Worm (Caenorhabditis elegans) whole organism, L4 larva: ENCODE data around the gene txt-13.

Experiments
- D1046.2 ChIP-seq: fragments of 200-800 bp; sonication (Bioruptor generic); IDR thresholded peaks from 2 replicates; pipeline ENCODE4 v1.3.6; 2022; ENCODE audit warnings: missing genetic modification characterization, missing compliant biosample characterization
- F10B5.3 ChIP-seq: sonication (generic microtip); optimal IDR thresholded peaks from 2 replicates; lab custom pipeline; 2016; ENCODE audit warnings: mild to moderate bottlenecking, missing genetic modification characterization, missing compliant biosample characterization
- F26F4.8 ChIP-seq: fragments of 200-800 bp; sonication (Bioruptor generic); conservative IDR thresholded peaks from 2 replicates; pipeline ENCODE4 v1.3.6; 2022; ENCODE audit warnings: missing genetic modification characterization, missing compliant biosample characterization
- F49E8.2 ChIP-seq: sonication (generic microtip); optimal IDR thresholded peaks from 2 replicates; lab custom pipeline; 2016; ENCODE audit warnings: missing compliant biosample characterization, mild to moderate bottlenecking, missing genetic modification characterization, borderline replicate concordance
- T26A8.4 ChIP-seq: fragments of 200-800 bp; sonication (Bioruptor generic); IDR thresholded peaks from 2 replicates; pipeline ENCODE4 v1.3.6; 2022; ENCODE audit warnings: missing genetic modification characterization, missing compliant biosample characterization
- Y5F2A.4 ChIP-seq: fragments of 200-800 bp; sonication (Bioruptor generic); optimal IDR thresholded peaks from 2 replicates; lab custom pipeline; 2018; ENCODE audit warnings: mild to moderate bottlenecking, missing genetic modification characterization, missing compliant biosample characterization
- Y75B8A.6 ChIP-seq: fragments of 200-800 bp; sonication (Bioruptor generic); IDR thresholded peaks from 2 replicates; pipeline ENCODE4 v1.3.6; 2022; ENCODE audit warnings: missing genetic modification reagents, missing genetic modification characterization, missing compliant biosample characterization
- ama-1 ChIP-seq: fragments of 150-350 bp; optimal IDR thresholded peaks from 2 replicates; lab custom pipeline; 2014; ENCODE audit warnings: inconsistent platforms, mixed read lengths
- arid-1 ChIP-seq: fragments of 200-800 bp; sonication (Bioruptor generic); conservative IDR thresholded peaks from 2 replicates; pipeline ENCODE4 v1.3.6; 2022; ENCODE audit warnings: missing genetic modification reagents, missing genetic modification characterization, missing compliant biosample characterization
- ceh-20 ChIP-seq: fragments of 200-800 bp; sonication (Bioruptor generic); IDR thresholded peaks from 2 replicates; pipeline ENCODE4 v1.3.6; 2022; ENCODE audit warnings: missing genetic modification reagents, missing genetic modification characterization, missing compliant biosample characterization
- ceh-28 ChIP-seq: fragments of 150-350 bp; optimal IDR thresholded peaks from 2 replicates; lab custom pipeline; 2014; ENCODE audit warnings: missing biosample characterization, missing genetic modification reagents, missing genetic modification characterization
- ces-1 ChIP-seq: fragments of 150-350 bp; sonication (generic microtip); optimal IDR thresholded peaks from 4 replicates; lab custom pipeline; 2014; ENCODE audit warnings: missing biosample characterization, missing genetic modification reagents, missing genetic modification characterization
- ctbp-1 ChIP-seq: fragments of 200-800 bp; sonication (Bioruptor generic); IDR thresholded peaks from 2 replicates; pipeline ENCODE4 v1.3.6; 2022; ENCODE audit warnings: missing genetic modification reagents, missing genetic modification characterization, missing compliant biosample characterization
- daf-12 ChIP-seq: fragments of 150-350 bp; optimal IDR thresholded peaks from 2 replicates; lab custom pipeline; 2014; ENCODE audit warnings: missing biosample characterization, missing genetic modification reagents, missing genetic modification characterization
- daf-16 ChIP-seq, 3 experiments: sonication (generic microtip); optimal IDR thresholded peaks; 2 replicates each; lab custom pipeline; 2016 to 2017; ENCODE audit warnings: missing genetic modification characterization in 3 of 3, missing genetic modification reagents in 3 of 3, mild to moderate bottlenecking in 2 of 3, missing compliant biosample characterization in 2 of 3, missing biosample characterization in 1 of 3, moderate library complexity in 1 of 3
- daf-8 ChIP-seq: fragments of 200-800 bp; sonication (Bioruptor generic); IDR thresholded peaks from 2 replicates; pipeline ENCODE4 v1.3.6; 2022; ENCODE audit warnings: missing genetic modification characterization, missing compliant biosample characterization
- dmd-6 ChIP-seq: fragments of 200-800 bp; sonication (Bioruptor generic); IDR thresholded peaks from 2 replicates; pipeline ENCODE4 v1.3.6; 2022; ENCODE audit warnings: missing genetic modification reagents, missing genetic modification characterization, missing compliant biosample characterization
- dmd-9 ChIP-seq: fragments of 200-800 bp; sonication (Bioruptor generic); IDR thresholded peaks from 2 replicates; pipeline ENCODE4 v1.3.6; 2022; ENCODE audit warnings: missing genetic modification reagents, missing genetic modification characterization, missing compliant biosample characterization
- duxl-1 ChIP-seq: sonication (generic microtip); optimal IDR thresholded peaks from 2 replicates; lab custom pipeline; 2016; ENCODE audit warnings: mild to moderate bottlenecking, missing genetic modification characterization, moderate library complexity, missing compliant biosample characterization; ENCODE audit not compliant: poor library complexity
- egl-27 ChIP-seq: sonication (generic microtip); optimal IDR thresholded peaks from 3 replicates; lab custom pipeline; 2017; ENCODE audit warnings: missing biosample characterization, missing genetic modification reagents, missing genetic modification characterization
- egl-43 ChIP-seq: fragments of 200-800 bp; sonication (Bioruptor generic); IDR thresholded peaks from 2 replicates; pipeline ENCODE4 v1.3.6; 2022; ENCODE audit warnings: missing genetic modification reagents, missing genetic modification characterization, missing compliant biosample characterization
- fkh-10 ChIP-seq: fragments of 150-350 bp; optimal IDR thresholded peaks from 2 replicates; lab custom pipeline; 2014; ENCODE audit warnings: missing biosample characterization, missing genetic modification reagents, missing genetic modification characterization
- gei-8 ChIP-seq: fragments of 200-800 bp; sonication (Bioruptor generic); optimal IDR thresholded peaks from 2 replicates; lab custom pipeline; 2018; ENCODE audit warnings: mild to moderate bottlenecking, missing genetic modification characterization, missing compliant biosample characterization
- hif-1 ChIP-seq, 2 experiments: sonication (generic microtip); optimal IDR thresholded peaks; 2 replicates each; lab custom pipeline; 2016 to 2017; ENCODE audit warnings: missing compliant biosample characterization in 2 of 2, missing genetic modification characterization in 2 of 2, missing genetic modification reagents in 2 of 2, missing genotype in 2 of 2, mild to moderate bottlenecking in 1 of 2
- hlh-11 ChIP-seq: fragments of 200-800 bp; sonication (Bioruptor generic); optimal IDR thresholded peaks from 2 replicates; lab custom pipeline; 2018; ENCODE audit warnings: mild to moderate bottlenecking, missing genetic modification characterization, missing compliant biosample characterization
- hlh-30 ChIP-seq: sonication (generic microtip); optimal IDR thresholded peaks from 2 replicates; lab custom pipeline; 2017; ENCODE audit warnings: antibody characterized with exemption, mild to moderate bottlenecking, missing genetic modification characterization, missing compliant biosample characterization; ENCODE audit not compliant: insufficient read depth
- lin-1 ChIP-seq: fragments of 200-800 bp; sonication (Bioruptor generic); IDR thresholded peaks from 2 replicates; pipeline ENCODE4 v1.3.6; 2022; ENCODE audit warnings: missing genetic modification reagents, missing genetic modification characterization, missing compliant biosample characterization
- lin-15B ChIP-seq: fragments of 150-350 bp; sonication (generic microtip); optimal IDR thresholded peaks from 3 replicates; lab custom pipeline; 2014; ENCODE audit warnings: missing biosample characterization, missing genetic modification characterization
- lin-29 ChIP-seq: fragments of 200-800 bp; sonication (Bioruptor generic); IDR thresholded peaks from 2 replicates; pipeline ENCODE4 v1.3.6; 2022; ENCODE audit warnings: missing genetic modification reagents, missing genetic modification characterization, missing compliant biosample characterization
- lir-3 ChIP-seq: sonication (generic microtip); optimal IDR thresholded peaks from 2 replicates; lab custom pipeline; 2016; ENCODE audit warnings: mild to moderate bottlenecking, missing genetic modification characterization, missing compliant biosample characterization
- madf-5 ChIP-seq, 2 experiments: fragments of 200-800 bp; sonication (Bioruptor generic); IDR thresholded peaks; 2 replicates each; pipeline ENCODE4 v1.3.6; 2022; ENCODE audit warnings: missing compliant biosample characterization in 2 of 2, missing genetic modification characterization in 2 of 2
- madf-9 ChIP-seq: fragments of 200-800 bp; sonication (Bioruptor generic); conservative IDR thresholded peaks from 2 replicates; pipeline ENCODE4 v1.3.6; 2022; ENCODE audit warnings: missing genetic modification reagents, missing genetic modification characterization, missing compliant biosample characterization
- mep-1 ChIP-seq: fragments of 150-350 bp; sonication (generic microtip); optimal IDR thresholded peaks from 3 replicates; lab custom pipeline; 2014; ENCODE audit warnings: missing biosample characterization, missing genetic modification characterization
- mes-2 ChIP-seq: sonication (generic microtip); optimal IDR thresholded peaks from 2 replicates; lab custom pipeline; 2016; ENCODE audit warnings: missing genotype, mild to moderate bottlenecking, missing genetic modification characterization, missing compliant biosample characterization; ENCODE audit not compliant: poor library complexity, severe bottlenecking
- nhr-10 ChIP-seq: fragments of 150-350 bp; optimal IDR thresholded peaks from 2 replicates; lab custom pipeline; 2014; ENCODE audit warnings: missing biosample characterization, missing genetic modification characterization
- nhr-111 ChIP-seq: fragments of 200-800 bp; sonication (Bioruptor generic); optimal IDR thresholded peaks from 2 replicates; lab custom pipeline; 2018; ENCODE audit warnings: mild to moderate bottlenecking, missing genetic modification characterization, missing compliant biosample characterization
- nhr-41 ChIP-seq: fragments of 200-800 bp; sonication (Bioruptor generic); IDR thresholded peaks from 2 replicates; pipeline ENCODE4 v1.3.6; 2022; ENCODE audit warnings: missing genetic modification reagents, missing genetic modification characterization, missing compliant biosample characterization
- nhr-42 ChIP-seq: fragments of 200-800 bp; sonication (Bioruptor generic); IDR thresholded peaks from 2 replicates; pipeline ENCODE4 v1.3.6; 2022; ENCODE audit warnings: missing genetic modification characterization, missing compliant biosample characterization
- nhr-6 ChIP-seq: fragments of 150-350 bp; optimal IDR thresholded peaks from 2 replicates; lab custom pipeline; 2014; ENCODE audit warnings: missing biosample characterization, missing genetic modification characterization
- pha-4 ChIP-seq, 2 experiments: fragments of 150-350 bp in 1 of 2; fragments of 200-800 bp in 1 of 2; sonication (Bioruptor generic) in 1 of 2; IDR thresholded peaks in 1 of 2; optimal IDR thresholded peaks in 1 of 2; 2 replicates each; pipeline versions ENCODE4 v1.3.6 to Lab custom; 2014 to 2022; ENCODE audit warnings: missing genetic modification characterization in 2 of 2, missing genetic modification reagents in 2 of 2, missing biosample characterization in 1 of 2, missing compliant biosample characterization in 1 of 2
- php-3 ChIP-seq: fragments of 200-800 bp; sonication (Bioruptor generic); IDR thresholded peaks from 2 replicates; pipeline ENCODE4 v1.3.6; 2022; ENCODE audit warnings: missing genetic modification reagents, missing genetic modification characterization, missing compliant biosample characterization
- saeg-2 ChIP-seq: fragments of 200-800 bp; sonication (Bioruptor generic); IDR thresholded peaks from 2 replicates; pipeline ENCODE4 v1.3.6; 2022; ENCODE audit warnings: missing genetic modification reagents, missing genetic modification characterization, missing compliant biosample characterization
- sdz-12 ChIP-seq: fragments of 200-800 bp; sonication (Bioruptor generic); optimal IDR thresholded peaks from 2 replicates; lab custom pipeline; 2018; ENCODE audit warnings: mild to moderate bottlenecking, missing genetic modification characterization, missing compliant biosample characterization
- skn-1 ChIP-seq: fragments of 150-350 bp; optimal IDR thresholded peaks from 2 replicates; lab custom pipeline; 2014; ENCODE audit warnings: missing biosample characterization, missing genetic modification characterization
- tra-1 ChIP-seq: fragments of 200-800 bp; sonication (Bioruptor generic); IDR thresholded peaks from 2 replicates; pipeline ENCODE4 v1.3.6; 2022; ENCODE audit warnings: missing genetic modification reagents, missing genetic modification characterization, missing compliant biosample characterization
- zfp-2 ChIP-seq: sonication (generic microtip); optimal IDR thresholded peaks from 2 replicates; lab custom pipeline; 2016; ENCODE audit warnings: mild to moderate bottlenecking, missing genetic modification characterization, missing compliant biosample characterization
- zip-2 ChIP-seq: fragments of 150-350 bp; optimal IDR thresholded peaks from 2 replicates; lab custom pipeline; 2014; ENCODE audit warnings: missing biosample characterization, missing genetic modification characterization

Gene txt-13

DNA sequence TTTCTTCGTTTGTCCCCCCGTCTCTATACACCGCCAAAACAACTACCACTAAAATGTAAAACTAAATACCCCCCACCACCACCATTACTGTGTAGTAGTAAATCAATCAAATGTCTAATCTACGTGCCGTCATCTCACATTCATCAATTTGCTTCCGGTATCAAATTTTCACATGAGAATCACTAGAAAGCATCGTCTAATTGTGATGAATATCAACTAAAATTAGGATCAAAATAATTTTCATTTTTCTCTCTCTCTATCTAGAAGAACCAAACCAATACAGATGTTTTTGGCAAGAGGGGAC lies 23.7 kb upstream of the txt-13 start (continued):
- TF ChIP-seq lin-1 (GFP tag; lab: Robert Waterston, UW) (no peak), F26F4.8 (GFP tag; lab: Robert Waterston, UW) (no peak), egl-43 (GFP tag; lab: Robert Waterston, UW) (no peak), Y75B8A.6 (GFP tag; lab: Robert Waterston, UW) (no peak), skn-1 (tag; lab: Kevin White, UChicago) (no peak), daf-8 (GFP tag; lab: Robert Waterston, UW) (no peak), gei-8 (GFP tag; lab: Kevin White, UChicago) (no peak), nhr-41 (GFP tag; lab: Robert Waterston, UW) (no peak), madf-9 (no peak), Y5F2A.4 (no peak), madf-5 (GFP tag; IDR thresholded peaks at IDR 0.05; lab: Robert Waterston, UW) (no peak), zip-2 (tag; lab: Kevin White, UChicago) (no peak), zfp-2 (tag; lab: Kevin White, UChicago) (no peak), F49E8.2 (no peak), dmd-6 (GFP tag; lab: Robert Waterston, UW) (no peak), ceh-20 (GFP tag; lab: Robert Waterston, UW) (no peak), nhr-42 (GFP tag; lab: Robert Waterston, UW) (no peak)

DNA sequence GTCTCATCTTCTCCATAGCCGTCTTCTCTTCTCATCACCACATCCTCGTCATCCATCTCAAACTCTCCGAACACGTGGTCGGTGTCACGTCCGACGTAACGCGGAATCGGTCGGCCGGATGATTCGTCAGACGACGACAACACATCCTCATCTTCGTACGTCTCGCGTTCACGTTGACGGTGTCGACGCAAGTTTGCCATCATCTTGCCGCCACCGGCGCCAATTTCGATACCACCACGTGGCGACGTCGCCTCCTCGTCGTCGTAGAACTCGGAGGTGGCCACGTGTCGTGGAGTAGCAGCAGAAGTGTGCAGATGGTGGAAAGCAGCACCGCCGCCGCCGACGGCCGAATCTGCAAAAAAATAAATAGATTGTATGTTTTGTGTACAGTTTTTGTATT lies 23.1 kb upstream of the txt-13 start:
- TF ChIP-seq nhr-42 (GFP tag; lab: Robert Waterston, UW) (no peak; the same call in 1 of the 2 replicates), sdz-12 (GFP tag; lab: Kevin White, UChicago) (no peak), lir-3 (tag; lab: Kevin White, UChicago) (no peak), fkh-10 (GFP tag; lab: Kevin White, UChicago) (no peak), ceh-28 (no peak), lin-15B (tag; lab: Kevin White, UChicago) (no peak), lin-29 (GFP tag; lab: Robert Waterston, UW) (no peak), pha-4 (GFP tag; IDR thresholded peaks at IDR 0.05; lab: Robert Waterston, UW) (peak; percentile 68), pha-4 (tag; optimal IDR thresholded peaks at IDR 0.05; lab: Kevin White, UChicago) (no peak), mes-2 (no peak), lin-1 (GFP tag; lab: Robert Waterston, UW) (0 out of 2 replicates have a peak, but pooled peaks have one; percentile 7), F10B5.3 (tag; lab: Kevin White, UChicago) (no peak), duxl-1 (tag; lab: Kevin White, UChicago) (no peak), ceh-20 (GFP tag; lab: Robert Waterston, UW) (0 out of 2 replicates have a peak, but pooled peaks have one; percentile 23), php-3 (GFP tag; lab: Robert Waterston, UW) (0 out of 2 replicates have a peak, but pooled peaks have one; percentile 22), arid-1 (GFP tag; lab: Robert Waterston, UW) (peak; percentile 37; the same call in 1 of the 2 replicates), nhr-10 (tag; lab: Kevin White, UChicago) (no peak), hlh-30 (no peak), ama-1 (lab: Kevin White, UChicago) (no peak), nhr-6 (tag; lab: Kevin White, UChicago) (no peak), egl-27 (no peak), skn-1 (tag; lab: Kevin White, UChicago) (no peak), daf-12 (no peak), ctbp-1 (GFP tag; lab: Robert Waterston, UW) (peak; percentile 54), hlh-11 (tag; lab: Kevin White, UChicago) (no peak), T26A8.4 (GFP tag; lab: Robert Waterston, UW) (peak; percentile 50), zip-2 (tag; lab: Kevin White, UChicago) (no peak), gei-8 (GFP tag; lab: Kevin White, UChicago) (peak; percentile 3), nhr-111 (GFP tag; lab: Kevin White, UChicago) (no peak), D1046.2 (GFP tag; lab: Robert Waterston, UW) (peak; percentile 76; the same call in 1 of the 2 replicates), ces-1 (GFP tag; lab: Kevin White, UChicago) (no peak), dmd-9 (GFP tag; lab: Robert Waterston, UW) (0 out of 2 replicates have a peak, but pooled peaks have one; percentile 47), tra-1 (GFP tag; lab: Robert Waterston, UW) (peak; percentile 39; the same call in 1 of the 2 replicates), hif-1 (tag; optimal IDR thresholded peaks at IDR 0.05; lab: Kevin White, UChicago) (peak in 1 of 2 experiments; percentile 55), saeg-2 (GFP tag; lab: Robert Waterston, UW) (0 out of 2 replicates have a peak, but pooled peaks have one; percentile 56), dmd-6 (GFP tag; lab: Robert Waterston, UW) (peak; percentile 31; the same call in 1 of the 2 replicates), mep-1 (tag; lab: Kevin White, UChicago) (no peak), daf-16 (GFP tag; optimal IDR thresholded peaks at IDR 0.05; lab: Kevin White, UChicago) (no peak), daf-16 (tag; optimal IDR thresholded peaks at IDR 0.05; lab: Kevin White, UChicago) (no peak)
